Fruit fly (Drosophila melanogaster): ENCODE data around the gene IP3K1.

The IP3K1 gene

dm6 chr2L:9757990-9758814 lies 24.0 kb upstream of the IP3K1 start, which contains the start of gene zf30C (continued):
- peak; percentile 91 for TF ChIP-seq jumu (GFP tag; optimal IDR thresholded peaks at IDR 0.05)
- TF ChIP-seq CG6175 (GFP tag; IDR thresholded peaks at IDR 0.05): peak; percentile 81
- TF ChIP-seq tio (GFP tag; optimal IDR thresholded peaks at IDR 0.05): no peak
- peak; percentile 91 for TF ChIP-seq CG32532 (GFP tag; IDR thresholded peaks at IDR 0.05)
- TF ChIP-seq mirr (GFP tag; optimal IDR thresholded peaks at IDR 0.05): peak; percentile 37
- TF ChIP-seq CG2116 (GFP tag; optimal IDR thresholded peaks at IDR 0.05): peak; percentile 99
- peak; percentile 82 for TF ChIP-seq bcd (GFP tag; optimal IDR thresholded peaks at IDR 0.05)
- TF ChIP-seq Bteb2 (GFP tag; optimal IDR thresholded peaks at IDR 0.05): peak; percentile 85
- peak; percentile 85 for TF ChIP-seq NK7.1 (GFP tag; optimal IDR thresholded peaks at IDR 0.05)
- TF ChIP-seq CG4282 (GFP tag; optimal IDR thresholded peaks at IDR 0.05): peak; percentile 83
- peak; percentile 28 for TF ChIP-seq CG34376 (GFP tag; optimal IDR thresholded peaks at IDR 0.05)
- TF ChIP-seq Kr (GFP tag; optimal IDR thresholded peaks at IDR 0.05): no peak
- 0 out of 2 replicates have a peak, but pooled peaks have one; percentile 18 for TF ChIP-seq CG17612 (GFP tag; IDR thresholded peaks at IDR 0.05)
- peak; percentile 54; the same call in 1 of the 3 replicates for TF ChIP-seq CG11560 (tag; IDR thresholded peaks at IDR 0.05)
- TF ChIP-seq CG17829 (tag; optimal IDR thresholded peaks at IDR 0.05): peak; percentile 82
- peak; percentile 88 for TF ChIP-seq CG5245 (GFP tag; optimal IDR thresholded peaks at IDR 0.05)
- peak; percentile 57; the same call in 1 of the 2 replicates for TF ChIP-seq CG10321 (GFP tag; IDR thresholded peaks at IDR 0.05)
- TF ChIP-seq bigmax (GFP tag; optimal IDR thresholded peaks at IDR 0.05): peak; percentile 30
- TF ChIP-seq gsb (GFP tag; IDR thresholded peaks at IDR 0.05): peak; percentile 70
- TF ChIP-seq ase (GFP tag; IDR thresholded peaks at IDR 0.05): peak; percentile 77
- TF ChIP-seq sens-2 (GFP tag; IDR thresholded peaks at IDR 0.05): 0 out of 2 replicates have a peak, but pooled peaks have one; percentile 40
- TF ChIP-seq CG15696 (tag; optimal IDR thresholded peaks at IDR 0.05): peak; percentile 65
- TF ChIP-seq wek (GFP tag; optimal IDR thresholded peaks at IDR 0.05): no peak
- peak; percentile 30; the same call in 1 of the 2 replicates for TF ChIP-seq dimm (GFP tag; IDR thresholded peaks at IDR 0.05)
- TF ChIP-seq CG2875 (GFP tag; optimal IDR thresholded peaks at IDR 0.05): peak; percentile 39
- TF ChIP-seq fu2 (GFP tag; optimal IDR thresholded peaks at IDR 0.05): peak; percentile 89
- no peak for TF ChIP-seq zen2 (GFP tag; IDR thresholded peaks at IDR 0.05; ENCODE audit: partially characterized antibody)
- 0 out of 2 replicates have a peak, but pooled peaks have one; percentile 30 for TF ChIP-seq ro (GFP tag; IDR thresholded peaks at IDR 0.05)
- peak; percentile 94 for TF ChIP-seq Xbp1 (GFP tag; optimal IDR thresholded peaks at IDR 0.05)
- TF ChIP-seq cas (GFP tag; IDR thresholded peaks at IDR 0.05): peak; percentile 89
- TF ChIP-seq gcm (GFP tag; optimal IDR thresholded peaks at IDR 0.05): peak; percentile 26
- TF ChIP-seq luna (GFP tag; optimal IDR thresholded peaks at IDR 0.05): peak; percentile 87
- TF ChIP-seq Xrp1 (GFP tag; IDR thresholded peaks at IDR 0.05): peak; percentile 76
- peak; percentile 62 for TF ChIP-seq gcm2 (GFP tag; optimal IDR thresholded peaks at IDR 0.05)
- peak; percentile 80 for TF ChIP-seq Optix (GFP tag; IDR thresholded peaks at IDR 0.05)
- peak; percentile 95 for TF ChIP-seq CG7928 (GFP tag; optimal IDR thresholded peaks at IDR 0.05)
- TF ChIP-seq row (GFP tag; IDR thresholded peaks at IDR 0.05): peak; percentile 91
- TF ChIP-seq repo (GFP tag; optimal IDR thresholded peaks at IDR 0.05): peak; percentile 91
- TF ChIP-seq CG15073 (GFP tag; optimal IDR thresholded peaks at IDR 0.05): peak; percentile 51
- TF ChIP-seq Taf1 (GFP tag; IDR thresholded peaks at IDR 0.05): peak; percentile 64
- peak; percentile 74 for TF ChIP-seq hkb (optimal IDR thresholded peaks at IDR 0.05)
- peak; percentile 65 for TF ChIP-seq hkb (GFP tag; IDR thresholded peaks at IDR 0.05)
- TF ChIP-seq CG11504 (tag; optimal IDR thresholded peaks at IDR 0.05): peak; percentile 74
- peak; percentile 90 for TF ChIP-seq ken (GFP tag; IDR thresholded peaks at IDR 0.05)
- peak; percentile 77 for TF ChIP-seq CG4730 (GFP tag; IDR thresholded peaks at IDR 0.05)
- no peak for TF ChIP-seq fd102C (GFP tag; optimal IDR thresholded peaks at IDR 0.05)
- TF ChIP-seq pita (GFP tag; optimal IDR thresholded peaks at IDR 0.05): no peak
- no peak for TF ChIP-seq sqz (GFP tag; optimal IDR thresholded peaks at IDR 0.05)
- TF ChIP-seq lbe (GFP tag; optimal IDR thresholded peaks at IDR 0.05): peak; percentile 73
- TF ChIP-seq CG31441 (GFP tag; IDR thresholded peaks at IDR 0.05): peak; percentile 44
